Fruit fly (Drosophila melanogaster) ovary, adult (tissue): Measurements from ENCODE around the gene glob2.

ENCODE experiments used
- CG17801 ChIP-seq: fragments of 200-800 bp; optimal IDR thresholded peaks from 2 replicates; lab custom pipeline; 2019; ENCODE audit warnings: missing biosample characterization, mild to moderate bottlenecking, missing genetic modification characterization, moderate library complexity; ENCODE audit not compliant: partially characterized antibody

glob2 gene

dm6 chr3R:6608814-6609213, at the start of gene glob2:
TSS of gene glob2 (minus strand) at chr3R:6608914.
- no peak for TF ChIP-seq CG17801 (GFP tag; lab: Kevin White, UChicago)

dm6 chr3R:6657278-6658246, 48.8 kb upstream of the glob2 start, which contains the start of the genes CG1307 and twr:
TSS of gene CG1307 (minus strand) at chr3R:6657442.
TSS of gene twr (plus strand) at chr3R:6657882.
- no peak for TF ChIP-seq CG17801 (GFP tag; lab: Kevin White, UChicago)

dm6 chr3R:6646740-6647139, 38.0 kb upstream of the glob2 start, which contains the start of gene Taf1:
TSS of gene Taf1 (plus strand) at chr3R:6646889.
- no peak for TF ChIP-seq CG17801 (GFP tag; lab: Kevin White, UChicago)

- no peak for TF ChIP-seq CG17801 (GFP tag; lab: Kevin White, UChicago)
Measured at dm6 chr3R:6644334-6644733, 35.6 kb upstream of the glob2 start, which contains the start of gene Ass. TSS of gene Ass (minus strand) at chr3R:6644434.

DNA sequence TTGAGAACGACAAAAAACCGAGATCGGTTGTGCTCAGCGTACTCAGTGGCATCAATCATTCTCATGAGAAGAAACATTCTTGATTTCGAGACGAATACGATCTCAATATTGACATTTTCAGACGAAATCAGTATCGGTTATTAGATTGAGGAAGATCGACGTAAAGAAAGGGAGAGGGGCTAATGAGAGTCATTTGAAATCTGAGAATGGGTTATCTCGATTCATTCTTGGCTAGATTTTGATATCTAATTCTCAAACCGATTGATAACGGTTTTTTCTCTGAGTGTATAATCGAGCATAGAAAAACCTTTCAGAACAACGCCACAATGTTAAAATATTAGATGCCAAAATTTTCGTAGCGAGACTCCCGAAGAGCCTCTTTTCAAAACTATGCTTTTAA, 32.2 kb upstream of the glob2 start, which contains the start of gene CG31286:
TSS of gene CG31286 (plus strand) at position 301 of the 400 bp plus-strand sequence.
- no peak for TF ChIP-seq CG17801 (GFP tag; lab: Kevin White, UChicago)

dm6 chr3R:6629851-6630250, 21.1 kb upstream of the glob2 start, which contains the start of gene sunz:
TSS of gene sunz (plus strand) at chr3R:6630151.
- no peak for TF ChIP-seq CG17801 (GFP tag; lab: Kevin White, UChicago)

- no peak for TF ChIP-seq CG17801 (GFP tag; lab: Kevin White, UChicago)
Measured at dm6 chr3R:6629221-6629620, 20.5 kb upstream of the glob2 start, which contains the start of gene CG15177. TSS of gene CG15177 (minus strand) at chr3R:6629321.

DNA sequence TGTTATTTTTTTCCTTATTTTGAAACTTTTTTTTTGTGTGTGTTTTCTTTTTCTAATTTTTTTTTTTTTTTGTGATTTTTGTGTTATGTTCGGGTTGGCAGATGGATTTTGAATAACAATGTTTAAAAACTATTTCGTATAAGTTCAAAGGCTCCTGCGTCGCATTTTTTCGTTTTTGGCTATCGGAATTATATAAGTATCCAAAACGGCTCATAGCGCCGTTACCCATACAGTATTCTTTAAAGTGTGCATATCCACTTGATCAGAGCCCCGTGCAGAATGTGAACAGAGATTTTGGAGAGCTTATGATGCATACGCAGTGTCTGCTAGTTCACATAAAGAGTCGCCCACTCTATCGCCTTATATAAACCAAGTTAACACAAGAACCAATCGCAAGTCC, 19.1 kb upstream of the glob2 start, which contains the start of gene sowi:
TSS of gene sowi (minus strand) at position 101 of the 400 bp plus-strand sequence.
- TF ChIP-seq CG17801 (GFP tag; lab: Kevin White, UChicago) = no peak

DNA sequence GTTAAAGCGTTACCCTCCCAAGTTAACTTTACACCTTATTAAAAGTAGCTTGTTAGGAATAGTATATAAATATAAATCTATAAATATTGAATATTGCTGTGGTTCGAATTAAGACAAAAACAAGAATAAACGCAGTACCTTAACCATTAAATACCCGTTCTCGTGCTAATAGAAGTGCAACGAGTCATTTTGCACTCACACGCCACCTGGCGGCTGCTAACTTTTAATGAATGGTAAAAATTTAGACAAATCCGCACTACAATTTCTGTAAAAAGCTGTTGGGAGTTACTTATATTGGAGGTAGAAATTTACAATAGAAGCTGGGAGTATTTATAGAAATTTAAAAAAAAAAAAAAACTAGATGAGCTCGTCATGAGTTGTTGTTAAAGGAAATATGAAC, 3.6 kb downstream of the glob2 start:
- TF ChIP-seq CG17801 (GFP tag; lab: Kevin White, UChicago) = no peak

DNA sequence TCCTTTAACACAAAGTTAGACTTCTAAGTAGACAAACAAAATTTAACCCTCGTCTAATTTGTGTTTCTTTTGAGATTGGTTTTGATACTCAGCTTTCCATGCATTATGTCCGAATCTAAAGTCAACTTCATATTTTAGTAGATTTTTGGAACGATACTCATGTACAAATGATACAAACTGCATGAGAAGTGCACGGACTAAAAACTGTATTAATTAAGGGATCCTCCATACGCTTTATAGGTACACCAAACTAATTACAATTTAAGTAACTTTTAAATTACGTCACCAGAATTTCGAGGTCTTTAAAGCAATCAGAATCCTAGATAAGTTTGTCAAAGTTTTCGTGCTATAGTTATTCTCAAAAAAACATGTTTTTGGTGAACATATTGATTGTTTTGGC, 7.8 kb downstream of the glob2 start, which contains the start of gene CG31482:
TSS of gene CG31482 (plus strand) at position 301 of the 400 bp plus-strand sequence.
- TF ChIP-seq CG17801 (GFP tag; lab: Kevin White, UChicago) = no peak

DNA sequence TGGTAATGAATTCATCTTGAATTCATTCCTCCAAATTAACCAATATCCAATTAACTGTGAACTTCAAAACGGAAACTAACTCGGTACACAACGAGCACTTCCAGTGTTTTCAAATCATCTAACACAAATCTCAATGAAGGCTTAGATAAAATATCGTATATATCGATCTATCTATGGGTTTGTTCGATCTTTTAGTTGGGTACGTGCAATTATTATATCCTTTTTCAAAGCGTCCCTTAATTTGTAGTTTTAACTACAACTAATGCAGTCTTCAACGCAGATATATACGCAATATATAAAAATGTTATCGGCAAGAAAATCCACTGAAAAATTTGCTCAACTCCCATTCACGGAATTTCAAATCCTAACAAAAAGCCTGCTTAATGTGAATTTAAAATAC, 10.8 kb downstream of the glob2 start, which contains the start of gene CG1138:
TSS of gene CG1138 (minus strand) at position 101 of the 400 bp plus-strand sequence.
- TF ChIP-seq CG17801 (GFP tag; lab: Kevin White, UChicago) = no peak

DNA sequence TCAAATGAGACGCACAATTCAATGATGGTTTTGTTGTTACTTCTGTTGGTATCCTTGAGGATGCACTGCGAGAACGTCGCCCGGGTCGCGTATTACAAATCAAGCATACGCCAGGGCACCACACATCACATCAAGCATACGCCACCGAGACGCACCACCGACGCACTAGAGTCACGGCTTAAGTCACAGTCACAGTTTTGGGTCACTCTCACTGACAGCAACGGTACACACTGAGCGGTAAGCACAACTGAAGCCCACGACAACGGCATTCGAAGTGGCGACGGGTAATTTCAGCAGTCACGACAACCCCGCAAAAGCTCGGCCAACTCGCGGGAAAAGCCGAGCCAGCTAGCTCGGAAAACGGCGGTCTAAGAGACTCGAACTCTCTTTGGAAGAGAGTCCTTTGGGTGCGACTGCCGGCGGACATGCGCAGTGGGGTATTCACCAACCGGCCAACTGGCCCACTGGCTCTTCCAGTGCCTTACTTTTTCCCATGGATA, 15.6 kb downstream of the glob2 start, which contains the start of gene dpr11:
TSS of gene dpr11 (minus strand) at position 263 of the 500 bp plus-strand sequence.
- TF ChIP-seq CG17801 (GFP tag; lab: Kevin White, UChicago) = no peak

dm6 chr3R:6580484-6580883, 28.2 kb downstream of the glob2 start, which contains the start of gene CG2336:
TSS of gene CG2336 (plus strand) at chr3R:6580784.
- no peak for TF ChIP-seq CG17801 (GFP tag; lab: Kevin White, UChicago)

- TF ChIP-seq CG17801 (GFP tag; lab: Kevin White, UChicago) = no peak
Measured at dm6 chr3R:6568835-6569234, 39.9 kb downstream of the glob2 start.

- TF ChIP-seq CG17801 (GFP tag; lab: Kevin White, UChicago) = no peak
Measured at dm6 chr3R:6560251-6560650, 48.5 kb downstream of the glob2 start, which contains the start of gene CG1137. TSS of gene CG1137 (minus strand) at chr3R:6560351.
